Worm (Caenorhabditis elegans) whole organism, young adult: Measurements from ENCODE around the gene W02A2.5.

Source experiments
- B0019.2 ChIP-seq: fragments of 200-800 bp; sonication (Bioruptor generic); conservative IDR thresholded peaks from 2 replicates; pipeline ENCODE4 v1.3.6; 2022; ENCODE audit warnings: missing genetic modification reagents, missing genetic modification characterization, missing compliant biosample characterization
- C17E4.6 ChIP-seq: fragments of 200-800 bp; sonication (Bioruptor generic); IDR thresholded peaks from 2 replicates; pipeline ENCODE4 v1.3.6; 2022; ENCODE audit warnings: missing genetic modification reagents, missing genetic modification characterization, missing compliant biosample characterization
- D2030.7 ChIP-seq: fragments of 200-800 bp; sonication (Bioruptor generic); IDR thresholded peaks from 2 replicates; pipeline ENCODE4 v1.3.6; 2022; ENCODE audit warnings: missing genetic modification reagents, missing genetic modification characterization, missing compliant biosample characterization
- F23B12.7 ChIP-seq: sonication (generic microtip); optimal IDR thresholded peaks from 2 replicates; lab custom pipeline; 2017; ENCODE audit warnings: missing genetic modification characterization, mild to moderate bottlenecking, missing compliant biosample characterization, antibody characterized with exemption, moderate library complexity; ENCODE audit not compliant: insufficient read depth
- F33H1.4 ChIP-seq: fragments of 200-800 bp; sonication (Bioruptor generic); IDR thresholded peaks from 2 replicates; pipeline ENCODE4 v1.3.6; 2022; ENCODE audit warnings: missing genetic modification reagents, missing genetic modification characterization, missing compliant biosample characterization
- F49E8.2 ChIP-seq: sonication (generic microtip); optimal IDR thresholded peaks from 3 replicates; lab custom pipeline; 2017; ENCODE audit warnings: missing genetic modification characterization, mild to moderate bottlenecking, missing compliant biosample characterization, antibody characterized with exemption, moderate library complexity; ENCODE audit not compliant: insufficient read depth
- T26A5.8 ChIP-seq: sonication (generic microtip); optimal IDR thresholded peaks from 2 replicates; lab custom pipeline; 2016; ENCODE audit warnings: missing genetic modification characterization, missing compliant biosample characterization
- Y67H2A.10 ChIP-seq: fragments of 200-800 bp; sonication (Bioruptor generic); conservative IDR thresholded peaks from 2 replicates; pipeline ENCODE4 v1.3.6; 2022; ENCODE audit warnings: missing genetic modification reagents, missing genetic modification characterization, missing compliant biosample characterization
- Y79H2A.3 ChIP-seq: fragments of 200-800 bp; sonication (Bioruptor generic); conservative IDR thresholded peaks from 2 replicates; pipeline ENCODE4 v1.3.6; 2022; ENCODE audit warnings: missing genetic modification reagents, missing genetic modification characterization, missing compliant biosample characterization
- ZK185.1 ChIP-seq: sonication (generic microtip); optimal IDR thresholded peaks from 2 replicates; lab custom pipeline; 2016; ENCODE audit warnings: mild to moderate bottlenecking, missing genetic modification characterization, missing compliant biosample characterization; ENCODE audit not compliant: poor library complexity, severe bottlenecking
- ama-1 ChIP-seq, 3 experiments: fragments of 150-350 bp in 1 of 3; sonication (generic microtip) in 2 of 3; optimal IDR thresholded peaks; 2 replicates each; lab custom pipeline; 2014 to 2018; ENCODE audit warnings: missing biosample characterization in 2 of 3, missing genetic modification characterization in 2 of 3, missing genetic modification reagents in 2 of 3
- athp-1 ChIP-seq: sonication (generic microtip); optimal IDR thresholded peaks from 2 replicates; lab custom pipeline; 2017; ENCODE audit warnings: mild to moderate bottlenecking, missing genetic modification characterization, missing compliant biosample characterization
- cebp-2 ChIP-seq: fragments of 200-800 bp; sonication (Bioruptor generic); IDR thresholded peaks from 2 replicates; pipeline ENCODE4 v1.3.6; 2022; ENCODE audit warnings: missing genetic modification characterization, missing compliant biosample characterization
- ceh-100 ChIP-seq: fragments of 200-800 bp; sonication (Bioruptor generic); IDR thresholded peaks from 2 replicates; pipeline ENCODE4 v1.3.6; 2022; ENCODE audit warnings: missing genetic modification reagents, missing genetic modification characterization, missing compliant biosample characterization
- ceh-79 ChIP-seq: sonication (generic microtip); optimal IDR thresholded peaks from 2 replicates; lab custom pipeline; 2017; ENCODE audit warnings: mild to moderate bottlenecking, missing genetic modification characterization, missing compliant biosample characterization
- chd-7 ChIP-seq: sonication (generic microtip); optimal IDR thresholded peaks from 2 replicates; lab custom pipeline; 2016; ENCODE audit warnings: mild to moderate bottlenecking, missing genetic modification characterization, moderate library complexity, missing compliant biosample characterization
- dpff-1 ChIP-seq: sonication (generic microtip); optimal IDR thresholded peaks from 2 replicates; lab custom pipeline; 2017; ENCODE audit warnings: mild to moderate bottlenecking, missing genetic modification characterization, missing compliant biosample characterization
- efl-1 ChIP-seq: fragments of 150-350 bp; optimal IDR thresholded peaks from 2 replicates; lab custom pipeline; 2014; ENCODE audit warnings: missing biosample characterization, missing genetic modification reagents, missing genetic modification characterization
- him-1 ChIP-seq: sonication (generic microtip); optimal IDR thresholded peaks from 2 replicates; lab custom pipeline; 2016; ENCODE audit warnings: missing genotype, missing genetic modification reagents, missing genetic modification characterization, missing compliant biosample characterization
- hmg-20 ChIP-seq: fragments of 200-800 bp; sonication (Bioruptor generic); IDR thresholded peaks from 2 replicates; pipeline ENCODE4 v1.3.6; 2022; ENCODE audit warnings: missing genetic modification reagents, missing genetic modification characterization, missing compliant biosample characterization
- hrde-1 ChIP-seq: sonication (generic microtip); optimal IDR thresholded peaks from 2 replicates; lab custom pipeline; 2016; ENCODE audit warnings: missing genetic modification characterization, mild to moderate bottlenecking, missing compliant biosample characterization, moderate library complexity, missing genotype, missing genetic modification reagents, borderline replicate concordance
- lir-1 ChIP-seq: fragments of 200-800 bp; sonication (Bioruptor generic); conservative IDR thresholded peaks from 2 replicates; pipeline ENCODE4 v1.3.6; 2022; ENCODE audit warnings: missing genetic modification reagents, missing genetic modification characterization, missing compliant biosample characterization
- lsl-1 ChIP-seq: fragments of 200-800 bp; sonication (Bioruptor generic); optimal IDR thresholded peaks from 2 replicates; lab custom pipeline; 2018; ENCODE audit warnings: mild to moderate bottlenecking, missing genetic modification characterization, moderate library complexity, missing compliant biosample characterization
- madf-6 ChIP-seq: fragments of 200-800 bp; sonication (Bioruptor generic); IDR thresholded peaks from 2 replicates; pipeline ENCODE4 v1.3.6; 2022; ENCODE audit warnings: missing genetic modification reagents, missing genetic modification characterization, missing compliant biosample characterization
- nfyb-1 ChIP-seq: fragments of 200-800 bp; sonication (Bioruptor generic); IDR thresholded peaks from 2 replicates; pipeline ENCODE4 v1.3.6; 2022; ENCODE audit warnings: missing genetic modification reagents, missing genetic modification characterization, missing compliant biosample characterization
- pbrm-1 ChIP-seq: fragments of 200-800 bp; sonication (Bioruptor generic); IDR thresholded peaks from 2 replicates; pipeline ENCODE4 v1.3.6; 2022; ENCODE audit warnings: missing genetic modification reagents, missing genetic modification characterization, missing compliant biosample characterization
- repo-1 ChIP-seq: sonication (generic microtip); optimal IDR thresholded peaks from 2 replicates; lab custom pipeline; 2017; ENCODE audit warnings: mild to moderate bottlenecking, missing genetic modification characterization, missing compliant biosample characterization
- sea-2 ChIP-seq: fragments of 200-800 bp; sonication (Bioruptor generic); IDR thresholded peaks from 2 replicates; pipeline ENCODE4 v1.3.6; 2022; ENCODE audit warnings: missing genetic modification characterization, missing compliant biosample characterization
- snpc-1.3 ChIP-seq: sonication (generic microtip); optimal IDR thresholded peaks from 2 replicates; lab custom pipeline; 2017; ENCODE audit warnings: missing genetic modification characterization, mild to moderate bottlenecking, missing compliant biosample characterization, antibody characterized with exemption, moderate library complexity, missing genotype, missing genetic modification reagents; ENCODE audit not compliant: insufficient read depth
- snpc-3.4 ChIP-seq: sonication (generic microtip); optimal IDR thresholded peaks from 2 replicates; lab custom pipeline; 2017; ENCODE audit warnings: missing genetic modification characterization, mild to moderate bottlenecking, missing compliant biosample characterization, antibody characterized with exemption, moderate library complexity, missing genotype, missing genetic modification reagents
- snpc-4 ChIP-seq, 5 experiments: fragments of 150-350 bp in 1 of 5; sonication (generic microtip) in 4 of 5; optimal IDR thresholded peaks; 2 replicates each; lab custom pipeline; 2014 to 2018; ENCODE audit warnings: missing genetic modification characterization in 5 of 5, missing biosample characterization in 3 of 5, antibody characterized with exemption in 2 of 5, mild to moderate bottlenecking in 2 of 5, missing compliant biosample characterization in 2 of 5, missing genotype in 2 of 5, moderate library complexity in 2 of 5, missing genetic modification reagents in 1 of 5
- tbp1 ChIP-seq: fragments of 200-800 bp; sonication (Bioruptor generic); optimal IDR thresholded peaks from 2 replicates; lab custom pipeline; 2018; ENCODE audit warnings: mild to moderate bottlenecking, missing genetic modification characterization, missing compliant biosample characterization
- tlf-1 ChIP-seq: fragments of 200-800 bp; sonication (Bioruptor generic); optimal IDR thresholded peaks from 2 replicates; lab custom pipeline; 2018; ENCODE audit warnings: mild to moderate bottlenecking, missing genetic modification characterization, missing compliant biosample characterization
- ztf-18 ChIP-seq: sonication (generic microtip); optimal IDR thresholded peaks from 2 replicates; lab custom pipeline; 2016; ENCODE audit warnings: missing genotype, mild to moderate bottlenecking, missing genetic modification characterization, missing compliant biosample characterization
- ztf-6 ChIP-seq: fragments of 200-800 bp; sonication (Bioruptor generic); IDR thresholded peaks from 2 replicates; pipeline ENCODE4 v1.3.6; 2022; ENCODE audit warnings: missing genetic modification reagents, missing genetic modification characterization, missing compliant biosample characterization

The W02A2.5 gene

DNA sequence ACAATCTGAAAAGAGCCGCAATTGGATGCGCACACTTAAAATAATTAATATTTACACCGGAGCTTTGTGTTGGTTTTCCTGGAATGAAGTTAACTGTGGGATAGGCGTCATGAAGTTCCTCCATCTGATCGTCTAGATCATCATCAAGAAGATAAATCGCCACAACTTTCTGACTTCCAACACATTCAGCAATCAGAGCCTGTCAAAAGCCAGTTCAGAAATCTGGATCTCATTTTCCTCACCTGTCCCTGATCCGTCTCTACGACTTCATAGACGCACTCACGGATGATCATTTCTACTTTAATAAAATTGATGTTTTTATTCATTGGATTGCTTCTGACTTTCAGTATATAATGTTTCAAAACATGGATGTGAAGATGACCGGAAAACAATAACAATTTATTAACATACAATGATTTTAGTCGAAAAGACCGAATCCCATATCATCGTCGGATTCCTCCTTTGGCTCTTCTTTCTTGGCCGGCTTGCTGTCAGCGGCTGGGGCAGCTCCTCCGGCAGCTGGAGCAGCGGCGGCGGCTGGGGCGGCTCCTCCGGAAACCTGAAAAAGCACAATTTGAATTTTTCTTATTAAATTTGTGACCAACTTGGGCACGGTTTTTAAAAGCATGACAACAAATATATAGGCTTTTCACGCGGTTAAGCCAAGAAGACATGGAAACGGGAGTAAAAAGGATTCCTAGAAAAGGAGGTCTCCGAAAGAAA, 26.6 kb downstream of the W02A2.5 start, which contains the start of gene agt-1 (continued):
- TF ChIP-seq cebp-2 = peak; percentile 89
- TF ChIP-seq ama-1 (optimal IDR thresholded peaks at IDR 0.05; lab: Kevin White, UChicago) = no peak
- TF ChIP-seq ama-1 (GFP tag; optimal IDR thresholded peaks at IDR 0.05; lab: Kevin White, UChicago) = peak in 1 of 2 experiments; percentile 60
- TF ChIP-seq efl-1 = no peak
- TF ChIP-seq T26A5.8 (tag; lab: Kevin White, UChicago) = peak; percentile 41
- TF ChIP-seq athp-1 (tag; lab: Kevin White, UChicago) = peak; percentile 29
- no peak for TF ChIP-seq ztf-6 (GFP tag; lab: Robert Waterston, UW)
- TF ChIP-seq snpc-3.4 = no peak
- TF ChIP-seq snpc-1.3 (tag; lab: Kevin White, UChicago) = no peak
- no peak for TF ChIP-seq F49E8.2 (tag; lab: Kevin White, UChicago)
- TF ChIP-seq nfyb-1 (GFP tag; lab: Robert Waterston, UW) = no peak
- peak; percentile 43 for TF ChIP-seq repo-1 (tag; lab: Kevin White, UChicago)
- no peak for TF ChIP-seq sea-2 (GFP tag; lab: Robert Waterston, UW)

DNA sequence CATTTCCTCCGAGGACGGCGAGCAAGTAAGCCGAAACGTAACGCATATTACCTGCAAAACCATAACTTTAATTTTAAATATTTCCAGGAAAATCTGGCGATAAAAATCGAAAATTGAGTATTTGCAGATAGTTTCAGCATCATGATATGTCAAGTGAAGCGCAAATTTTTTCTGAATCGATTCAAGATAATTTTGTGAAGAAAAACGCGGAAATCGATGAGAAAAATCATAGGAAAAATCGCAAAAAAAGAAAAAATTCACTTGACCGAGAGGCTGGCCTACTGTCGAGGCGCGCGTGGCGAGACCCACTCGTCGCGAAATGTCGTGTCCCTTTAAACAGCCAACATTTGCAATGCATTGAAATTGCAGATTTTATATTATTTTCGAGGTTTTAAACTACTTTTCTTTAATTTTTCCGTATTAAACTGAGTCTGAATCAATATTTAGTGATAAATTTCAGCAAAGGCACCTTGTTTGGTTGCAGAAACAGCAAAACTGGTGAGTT, 27.6 kb downstream of the W02A2.5 start, which contains the start of the genes rla-2, popl-7 and Y62E10A.24:
TSS of gene rla-2 (minus strand) at position 51 of the 505 bp plus-strand sequence.
TSS of gene popl-7 (plus strand) at position 455 of the 505 bp plus-strand sequence.
TSS of gene Y62E10A.24 (plus strand) at position 476 of the 505 bp plus-strand sequence.
- TF ChIP-seq tbp1 (GFP tag; lab: Kevin White, UChicago) (no peak), snpc-4 (GFP tag; optimal IDR thresholded peaks at IDR 0.05; lab: Kevin White, UChicago) (no peak), snpc-4 (tag; optimal IDR thresholded peaks at IDR 0.05; lab: Kevin White, UChicago) (peak in 1 of 4 experiments; percentile 3), F23B12.7 (tag; lab: Kevin White, UChicago) (peak; percentile 27), B0019.2 (no peak), F33H1.4 (GFP tag; lab: Robert Waterston, UW) (peak; percentile 79), madf-6 (peak; percentile 12; the same call in 1 of the 2 replicates)

DNA sequence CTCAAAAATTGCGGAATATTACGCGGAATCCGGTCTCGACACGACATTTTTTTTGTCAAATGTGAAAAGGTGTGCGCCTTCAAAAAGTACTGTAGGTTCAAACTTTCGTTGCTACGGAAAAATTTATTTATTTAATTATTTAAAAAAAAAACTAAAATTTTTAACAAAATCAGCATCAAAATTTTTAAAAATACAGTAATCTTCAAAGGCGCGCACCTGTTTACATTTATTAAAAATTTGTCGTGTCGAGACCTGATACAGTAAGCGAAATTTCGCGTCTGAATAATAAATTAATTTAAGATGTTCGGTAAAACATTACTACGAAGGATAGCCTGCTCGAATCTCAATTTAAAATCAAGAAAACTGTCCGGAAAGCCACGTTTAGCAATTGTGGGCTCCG, 29.0 kb downstream of the W02A2.5 start, which contains the start of gene Y62E10A.6:
TSS of gene Y62E10A.6 (plus strand) at position 301 of the 400 bp plus-strand sequence.
- TF ChIP-seq lsl-1 (GFP tag; lab: Kevin White, UChicago) (peak; percentile 6), chd-7 (no peak), ztf-18 (tag; lab: Kevin White, UChicago) (peak; percentile 14)

DNA sequence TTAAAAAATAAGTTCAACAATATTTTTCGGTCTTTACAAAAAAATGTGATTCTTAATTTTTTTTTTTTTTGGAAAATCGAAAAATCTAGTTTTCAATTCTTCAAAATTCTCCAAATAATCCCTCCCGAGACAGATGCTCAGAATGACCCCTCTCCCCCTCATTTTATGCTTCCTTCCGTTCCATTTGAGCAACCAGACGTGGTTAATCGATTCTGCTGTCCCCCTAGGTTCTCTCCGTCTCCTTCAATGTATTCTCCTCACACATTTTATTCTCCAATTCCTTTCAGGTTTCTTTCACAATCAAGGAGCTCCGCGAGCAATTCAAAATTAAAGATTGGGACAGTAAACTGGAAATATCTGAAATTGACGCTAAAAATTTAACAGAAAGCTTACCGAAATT, 32.3 kb downstream of the W02A2.5 start:
- TF ChIP-seq hmg-20 (GFP tag; lab: Robert Waterston, UW) (no peak), D2030.7 (GFP tag; lab: Robert Waterston, UW) (no peak), ceh-100 (GFP tag; lab: Robert Waterston, UW) (no peak), dpff-1 (tag; lab: Kevin White, UChicago) (no peak), Y79H2A.3 (GFP tag; lab: Robert Waterston, UW) (no peak), hrde-1 (tag; lab: Kevin White, UChicago) (no peak), Y67H2A.10 (GFP tag; lab: Robert Waterston, UW) (no peak)

DNA sequence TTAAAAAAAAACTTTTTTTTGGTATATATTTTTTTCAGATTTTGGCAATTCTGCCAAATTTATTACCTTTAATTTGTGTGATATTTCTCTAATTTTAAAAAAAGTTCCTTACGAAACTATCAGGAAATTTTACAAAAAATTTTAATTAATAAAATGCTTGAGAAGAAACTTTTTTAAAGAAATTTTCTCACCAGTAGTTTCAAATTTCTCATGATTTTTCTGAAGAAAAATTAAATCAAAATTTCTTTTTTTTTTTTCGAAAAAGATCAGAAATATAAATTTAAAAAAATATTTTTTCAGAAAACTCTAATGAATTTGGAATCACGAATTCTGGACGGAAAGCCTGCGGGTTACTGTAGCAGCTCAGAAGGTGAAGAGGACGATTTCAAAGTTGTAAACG, 35.1 kb downstream of the W02A2.5 start, which contains the start of gene mau-8:
TSS of gene mau-8 (plus strand) at position 301 of the 400 bp plus-strand sequence.
- TF ChIP-seq ceh-79 (tag; lab: Kevin White, UChicago) (no peak), pbrm-1 (GFP tag; lab: Robert Waterston, UW) (no peak), C17E4.6 (GFP tag; lab: Robert Waterston, UW) (no peak), ZK185.1 (tag; lab: Kevin White, UChicago) (no peak), tlf-1 (GFP tag; lab: Kevin White, UChicago) (no peak), lir-1 (GFP tag; lab: Robert Waterston, UW) (no peak), him-1 (tag; lab: Kevin White, UChicago) (no peak)
